Fruit fly (Drosophila melanogaster): Measurements from ENCODE around the gene blp.

blp gene

dm6 chr3R:15927172-15927571 is 6.5 kb upstream of the blp start:
- TF ChIP-seq dsf (GFP tag; optimal IDR thresholded peaks at IDR 0.05; ENCODE audit: borderline replicate concordance): no peak

DNA sequence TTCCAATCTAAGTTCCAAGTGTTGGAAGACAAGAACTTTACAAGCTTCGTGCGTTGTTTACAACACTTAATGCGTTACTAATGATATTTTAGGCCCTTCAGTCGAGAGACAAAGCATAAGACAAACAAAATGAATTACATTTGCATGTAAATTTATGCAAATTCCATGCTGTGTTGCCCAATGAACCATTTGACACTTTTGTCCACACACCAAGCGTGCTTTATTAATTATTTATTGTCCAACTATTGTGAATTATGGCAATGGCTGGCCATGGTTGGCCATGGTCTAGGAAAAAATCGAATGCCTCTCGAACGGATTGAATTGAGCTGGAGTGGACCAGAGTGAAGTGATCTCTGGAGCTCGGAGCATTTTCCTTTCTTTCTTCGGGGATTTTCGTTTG is 5.5 kb upstream of the blp start:
- TF ChIP-seq brk (GFP tag; optimal IDR thresholded peaks at IDR 0.05) (no peak), Rel (GFP tag; optimal IDR thresholded peaks at IDR 0.05) (no peak), Rel (tag; optimal IDR thresholded peaks at IDR 0.05) (no peak)

DNA sequence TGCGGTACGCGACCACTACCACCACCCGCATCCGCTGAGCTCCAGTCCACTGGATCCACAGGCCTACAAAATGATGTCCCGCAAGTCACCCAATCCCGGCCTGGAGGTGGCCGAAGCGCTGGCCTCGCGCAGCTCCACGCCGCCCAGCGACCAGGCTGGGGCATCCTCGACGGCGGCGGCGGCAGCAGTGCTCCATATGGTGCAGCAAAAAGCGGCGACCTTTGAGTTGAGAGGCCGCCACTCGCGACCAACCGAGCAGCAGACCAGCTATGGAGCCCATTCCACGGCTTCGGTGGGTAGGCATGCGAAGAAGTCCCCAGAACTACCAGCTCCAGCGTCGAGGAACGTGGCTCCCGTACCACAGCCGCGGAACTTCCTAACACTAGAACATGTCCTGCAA is 3.6 kb upstream of the blp start:
- TF ChIP-seq brk (GFP tag; optimal IDR thresholded peaks at IDR 0.05) (no peak), dmrt93B (GFP tag; optimal IDR thresholded peaks at IDR 0.05) (no peak), fru (GFP tag; optimal IDR thresholded peaks at IDR 0.05) (no peak), sage (GFP tag; optimal IDR thresholded peaks at IDR 0.05) (no peak), psq (GFP tag; optimal IDR thresholded peaks at IDR 0.05) (no peak), br (GFP tag; optimal IDR thresholded peaks at IDR 0.05) (no peak), GATAd (GFP tag; optimal IDR thresholded peaks at IDR 0.05) (no peak), tai (GFP tag; optimal IDR thresholded peaks at IDR 0.05) (no peak), woc (GFP tag; optimal IDR thresholded peaks at IDR 0.05) (no peak), h (GFP tag; optimal IDR thresholded peaks at IDR 0.05) (no peak), lola (GFP tag; optimal IDR thresholded peaks at IDR 0.05) (no peak), Hr78 (GFP tag; optimal IDR thresholded peaks at IDR 0.05) (no peak), N (GFP tag; optimal IDR thresholded peaks at IDR 0.05) (no peak), Sp1 (GFP tag; optimal IDR thresholded peaks at IDR 0.05) (no peak), CG32264 (GFP tag; optimal IDR thresholded peaks at IDR 0.05) (no peak), Abd-B (GFP tag; optimal IDR thresholded peaks at IDR 0.05) (no peak), Dif (GFP tag; optimal IDR thresholded peaks at IDR 0.05; ENCODE audit: partially characterized antibody) (no peak), OdsH (GFP tag; optimal IDR thresholded peaks at IDR 0.05) (no peak)

- TF ChIP-seq Vsx2 (GFP tag; optimal IDR thresholded peaks at IDR 0.05; ENCODE audit: partially characterized antibody) (peak; percentile 55), Abd-B (GFP tag; optimal IDR thresholded peaks at IDR 0.05) (no peak), HLH106 (tag; optimal IDR thresholded peaks at IDR 0.05) (no peak), Rel (GFP tag; optimal IDR thresholded peaks at IDR 0.05) (no peak), Rel (tag; optimal IDR thresholded peaks at IDR 0.05) (no peak), jim (GFP tag; optimal IDR thresholded peaks at IDR 0.05) (no peak), rgr (GFP tag; optimal IDR thresholded peaks at IDR 0.05) (peak; percentile 27), lola (GFP tag; optimal IDR thresholded peaks at IDR 0.05) (no peak), sage (GFP tag; optimal IDR thresholded peaks at IDR 0.05) (peak; percentile 11), GATAd (GFP tag; optimal IDR thresholded peaks at IDR 0.05) (no peak), pan (optimal IDR thresholded peaks at IDR 0.05) (no peak), Hr83 (GFP tag; optimal IDR thresholded peaks at IDR 0.05; ENCODE audit: poor library complexity, severe bottlenecking) (no peak), N (GFP tag; optimal IDR thresholded peaks at IDR 0.05) (no peak)
These were observed 1.3 kb downstream of the blp start, which contains the start of gene Sap47 for dm6 chr3R:15934952-15935351. TSS of gene Sap47 (plus strand) at chr3R:15935100.

dm6 chr3R:15935538-15935937 is 1.9 kb downstream of the blp start:
- no peak for TF ChIP-seq CG9705 (GFP tag; optimal IDR thresholded peaks at IDR 0.05)
- no peak for TF ChIP-seq Vsx2 (GFP tag; optimal IDR thresholded peaks at IDR 0.05; ENCODE audit: partially characterized antibody)
- TF ChIP-seq Hr83 (GFP tag; optimal IDR thresholded peaks at IDR 0.05; ENCODE audit: poor library complexity, severe bottlenecking): no peak
- no peak for TF ChIP-seq br (GFP tag; optimal IDR thresholded peaks at IDR 0.05)
- TF ChIP-seq HLH106 (tag; optimal IDR thresholded peaks at IDR 0.05): no peak
- TF ChIP-seq Abd-B (GFP tag; optimal IDR thresholded peaks at IDR 0.05): no peak
- no peak for TF ChIP-seq dl (GFP tag; optimal IDR thresholded peaks at IDR 0.05; ENCODE audit: insufficient read depth in 1 of 2, partially characterized antibody in 2 of 2)
- no peak for TF ChIP-seq Hr78 (GFP tag; optimal IDR thresholded peaks at IDR 0.05)
- TF ChIP-seq GATAd (GFP tag; optimal IDR thresholded peaks at IDR 0.05): no peak

DNA sequence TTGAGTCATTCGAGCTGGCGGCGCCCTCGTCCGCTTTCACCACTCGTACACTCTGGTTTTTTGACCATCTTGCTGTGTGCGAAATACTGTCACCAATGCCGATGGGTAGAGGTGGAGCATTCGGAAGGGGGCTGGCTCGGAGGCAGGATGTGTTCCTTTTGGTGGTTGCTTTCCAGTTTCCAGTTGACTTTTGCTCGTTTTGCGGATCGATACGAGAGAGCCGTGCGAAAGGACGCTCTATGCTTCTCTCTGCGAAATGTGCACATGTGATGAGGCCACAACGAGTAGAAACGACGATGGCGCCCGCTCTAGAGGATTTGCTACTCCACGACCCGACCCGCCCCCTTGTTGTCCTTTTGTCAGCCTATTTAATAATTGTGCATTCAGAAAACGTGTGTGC is 4.1 kb downstream of the blp start:
- TF ChIP-seq Vsx2 (GFP tag; optimal IDR thresholded peaks at IDR 0.05; ENCODE audit: partially characterized antibody): no peak
- no peak for TF ChIP-seq pan (optimal IDR thresholded peaks at IDR 0.05)
- TF ChIP-seq Abd-B (GFP tag; optimal IDR thresholded peaks at IDR 0.05): no peak
- no peak for TF ChIP-seq OdsH (GFP tag; optimal IDR thresholded peaks at IDR 0.05)
- TF ChIP-seq sage (GFP tag; optimal IDR thresholded peaks at IDR 0.05): no peak
- no peak for TF ChIP-seq CG32264 (GFP tag; optimal IDR thresholded peaks at IDR 0.05)
- no peak for TF ChIP-seq h (GFP tag; optimal IDR thresholded peaks at IDR 0.05)
- TF ChIP-seq Sp1 (GFP tag; optimal IDR thresholded peaks at IDR 0.05): no peak
- TF ChIP-seq Hr78 (GFP tag; optimal IDR thresholded peaks at IDR 0.05): no peak
- no peak for TF ChIP-seq HLH106 (tag; optimal IDR thresholded peaks at IDR 0.05)
- TF ChIP-seq sv (GFP tag; optimal IDR thresholded peaks at IDR 0.05): no peak
- no peak for TF ChIP-seq dsf (GFP tag; optimal IDR thresholded peaks at IDR 0.05; ENCODE audit: borderline replicate concordance)
